Fruit fly (Drosophila melanogaster) whole organism, embryonic: ENCODE results near the gene anox.

Experiments used
- Atf-2 ChIP-seq: fragments of 200-800 bp; sonication (Bioruptor generic); optimal IDR thresholded peaks from 2 replicates; lab custom pipeline; 2016; ENCODE audit warnings: missing biosample characterization, missing genetic modification characterization
- Atf6 ChIP-seq: fragments of 200-800 bp; sonication (Bioruptor generic); IDR thresholded peaks from 2 replicates; pipeline ENCODE4 v1.3.6; 2022; ENCODE audit warnings: missing biosample characterization, missing genetic modification characterization
- CG10209 ChIP-seq: fragments of 200-800 bp; sonication (Bioruptor generic); optimal IDR thresholded peaks from 3 replicates; lab custom pipeline; 2017; ENCODE audit warnings: missing biosample characterization, mild to moderate bottlenecking, missing genetic modification characterization, missing genetic modification reagents
- CG11398 ChIP-seq: fragments of 200-800 bp; sonication (Bioruptor generic); optimal IDR thresholded peaks from 2 replicates; lab custom pipeline; 2016; ENCODE audit warnings: missing biosample characterization, missing genetic modification characterization
- CG13123 ChIP-seq: fragments of 200-800 bp; sonication (Bioruptor generic); optimal IDR thresholded peaks from 2 replicates; lab custom pipeline; 2016; ENCODE audit warnings: missing biosample characterization, missing genetic modification characterization
- CG13894 ChIP-seq: fragments of 200-800 bp; sonication (Bioruptor generic); optimal IDR thresholded peaks from 3 replicates; lab custom pipeline; 2018; ENCODE audit warnings: missing biosample characterization, mild to moderate bottlenecking, missing genetic modification characterization, moderate library complexity
- CG14050 ChIP-seq: fragments of 200-800 bp; sonication (Bioruptor generic); IDR thresholded peaks from 3 replicates; pipeline ENCODE4 v1.3.6; 2022; ENCODE audit warnings: missing biosample characterization, missing genetic modification characterization
- CG15011 ChIP-seq: fragments of 200-800 bp; sonication (Bioruptor generic); optimal IDR thresholded peaks from 3 replicates; lab custom pipeline; 2018; ENCODE audit warnings: missing biosample characterization, mild to moderate bottlenecking, missing genetic modification characterization
- CG1529 ChIP-seq: fragments of 200-800 bp; sonication (Bioruptor generic); optimal IDR thresholded peaks from 3 replicates; lab custom pipeline; 2018; ENCODE audit warnings: missing biosample characterization, missing genetic modification characterization
- CG17361 ChIP-seq: fragments of 200-800 bp; sonication (Bioruptor generic); IDR thresholded peaks from 3 replicates; pipeline ENCODE4 v1.3.6; 2022; ENCODE audit warnings: missing biosample characterization, missing genetic modification characterization
- CG17612 ChIP-seq: fragments of 200-800 bp; sonication (Bioruptor generic); IDR thresholded peaks from 2 replicates; pipeline ENCODE4 v1.3.6; 2022; ENCODE audit warnings: missing biosample characterization, missing genetic modification characterization
- CG2116 ChIP-seq: fragments of 200-800 bp; sonication (Bioruptor generic); optimal IDR thresholded peaks from 3 replicates; lab custom pipeline; 2018; ENCODE audit warnings: missing biosample characterization, mild to moderate bottlenecking, missing genetic modification characterization
- CG42726 ChIP-seq: fragments of 200-800 bp; sonication (Bioruptor generic); IDR thresholded peaks from 2 replicates; pipeline ENCODE4 v1.3.6; 2022; ENCODE audit warnings: missing biosample characterization, missing genetic modification characterization; ENCODE audit not compliant: partially characterized antibody
- CG5953 ChIP-seq: fragments of 200-800 bp; sonication (Bioruptor generic); IDR thresholded peaks from 2 replicates; pipeline ENCODE4 v1.3.6; 2022; ENCODE audit warnings: missing biosample characterization, missing genetic modification characterization
- CG6689 ChIP-seq: fragments of 200-800 bp; sonication (Bioruptor generic); IDR thresholded peaks from 2 replicates; pipeline ENCODE4 v1.3.6; 2022; ENCODE audit warnings: missing biosample characterization, missing genetic modification characterization
- CG7372 ChIP-seq: fragments of 200-800 bp; sonication (Bioruptor generic); IDR thresholded peaks from 2 replicates; pipeline ENCODE4 v1.3.6; 2022; ENCODE audit warnings: missing biosample characterization, missing genetic modification characterization
- CG7928 ChIP-seq: fragments of 200-800 bp; sonication (Bioruptor generic); optimal IDR thresholded peaks from 2 replicates; lab custom pipeline; 2017; ENCODE audit warnings: missing biosample characterization, mild to moderate bottlenecking, missing genetic modification characterization
- CG9215 ChIP-seq: fragments of 200-800 bp; sonication (Bioruptor generic); IDR thresholded peaks from 2 replicates; pipeline ENCODE4 v1.3.6; 2022; ENCODE audit warnings: missing biosample characterization, missing genetic modification characterization
- CG9817 ChIP-seq: fragments of 200-800 bp; sonication (Bioruptor generic); optimal IDR thresholded peaks from 2 replicates; lab custom pipeline; 2018; ENCODE audit warnings: missing biosample characterization, mild to moderate bottlenecking, missing genetic modification characterization, moderate library complexity
- CHES-1-like ChIP-seq: fragments of 200-800 bp; sonication (Bioruptor generic); optimal IDR thresholded peaks from 2 replicates; lab custom pipeline; 2016; ENCODE audit warnings: missing biosample characterization, missing genetic modification characterization
- Dad ChIP-seq: fragments of 200-800 bp; sonication (Bioruptor generic); optimal IDR thresholded peaks from 3 replicates; lab custom pipeline; 2016; ENCODE audit warnings: missing biosample characterization, missing genetic modification characterization
- Doc3 ChIP-seq: fragments of 200-800 bp; sonication (Bioruptor generic); IDR thresholded peaks from 3 replicates; pipeline ENCODE4 v1.3.6; 2022; ENCODE audit warnings: missing biosample characterization, missing genetic modification characterization; ENCODE audit not compliant: partially characterized antibody
- MTF-1 ChIP-seq: fragments of 200-800 bp; sonication (Bioruptor generic); optimal IDR thresholded peaks from 2 replicates; lab custom pipeline; 2018; ENCODE audit warnings: missing biosample characterization, mild to moderate bottlenecking, missing genetic modification characterization, borderline replicate concordance
- NC2β ChIP-seq: fragments of 200-800 bp; sonication (Bioruptor generic); optimal IDR thresholded peaks from 2 replicates; lab custom pipeline; 2016; ENCODE audit warnings: missing biosample characterization, missing genetic modification characterization
- Side ChIP-seq: fragments of 200-800 bp; sonication (Bioruptor generic); optimal IDR thresholded peaks from 2 replicates; lab custom pipeline; 2016; ENCODE audit warnings: missing biosample characterization, missing genetic modification characterization
- Xrp1 ChIP-seq: fragments of 200-800 bp; sonication (Bioruptor generic); IDR thresholded peaks from 2 replicates; pipeline ENCODE4 v1.3.6; 2022; ENCODE audit warnings: missing biosample characterization, missing genetic modification characterization
- bab2 ChIP-seq: fragments of 200-800 bp; sonication (Bioruptor generic); optimal IDR thresholded peaks from 2 replicates; lab custom pipeline; 2016; ENCODE audit warnings: missing biosample characterization, missing genetic modification characterization
- crc ChIP-seq: fragments of 200-800 bp; sonication (Bioruptor generic); optimal IDR thresholded peaks from 2 replicates; lab custom pipeline; 2016; ENCODE audit warnings: missing biosample characterization, missing genetic modification characterization
- cwo ChIP-seq: fragments of 200-800 bp; sonication (Bioruptor generic); optimal IDR thresholded peaks from 3 replicates; lab custom pipeline; 2017; ENCODE audit warnings: missing biosample characterization, missing genetic modification characterization, mild to moderate bottlenecking, moderate library complexity, missing genetic modification reagents
- dan ChIP-seq: fragments of 200-800 bp; sonication (Bioruptor generic); IDR thresholded peaks from 2 replicates; pipeline ENCODE4 v1.3.6; 2022; ENCODE audit warnings: missing biosample characterization, missing genetic modification characterization
- dimm ChIP-seq: fragments of 200-800 bp; sonication (Bioruptor generic); IDR thresholded peaks from 2 replicates; pipeline ENCODE4 v1.3.6; 2022; ENCODE audit warnings: missing biosample characterization, missing genetic modification characterization
- disco-r ChIP-seq: fragments of 200-800 bp; sonication (Bioruptor generic); optimal IDR thresholded peaks from 2 replicates; lab custom pipeline; 2016; ENCODE audit warnings: missing biosample characterization, missing genetic modification characterization
- ewg ChIP-seq: fragments of 200-800 bp; sonication (Bioruptor generic); optimal IDR thresholded peaks from 3 replicates; lab custom pipeline; 2017; ENCODE audit warnings: mild to moderate bottlenecking, missing biosample characterization, missing genetic modification reagents, missing genetic modification characterization
- exex ChIP-seq: fragments of 200-800 bp; sonication (Bioruptor generic); optimal IDR thresholded peaks from 4 replicates; lab custom pipeline; 2018; ENCODE audit warnings: missing biosample characterization, mild to moderate bottlenecking, missing genetic modification characterization, moderate library complexity
- fd64A ChIP-seq: fragments of 200-800 bp; sonication (Bioruptor generic); optimal IDR thresholded peaks from 3 replicates; lab custom pipeline; 2018; ENCODE audit warnings: missing biosample characterization, mild to moderate bottlenecking, missing genetic modification characterization
- gce ChIP-seq: fragments of 200-800 bp; sonication (Bioruptor generic); IDR thresholded peaks from 3 replicates; pipeline ENCODE4 v1.3.6; 2022; ENCODE audit warnings: missing biosample characterization, missing genetic modification characterization
- gro ChIP-seq: fragments of 200-800 bp; sonication (Bioruptor generic); optimal IDR thresholded peaks from 2 replicates; lab custom pipeline; 2016; ENCODE audit warnings: missing biosample characterization, missing genetic modification characterization
- gt ChIP-seq: fragments of 200-800 bp; sonication (Bioruptor generic); IDR thresholded peaks from 2 replicates; pipeline ENCODE4 v1.3.6; 2022; ENCODE audit warnings: missing biosample characterization, missing genetic modification characterization
- ken ChIP-seq: fragments of 200-800 bp; sonication (Bioruptor generic); IDR thresholded peaks from 3 replicates; pipeline ENCODE4 v1.3.6; 2022; ENCODE audit warnings: missing biosample characterization, missing genetic modification characterization
- nau ChIP-seq: fragments of 200-800 bp; sonication (Bioruptor generic); optimal IDR thresholded peaks from 3 replicates; lab custom pipeline; 2017; ENCODE audit warnings: missing biosample characterization, mild to moderate bottlenecking, missing genetic modification characterization, missing genetic modification reagents
- odd ChIP-seq: fragments of 200-800 bp; sonication (Bioruptor generic); optimal IDR thresholded peaks from 2 replicates; lab custom pipeline; 2017; ENCODE audit warnings: missing biosample characterization, mild to moderate bottlenecking, missing genetic modification characterization
- org-1 ChIP-seq: fragments of 200-800 bp; sonication (Bioruptor generic); optimal IDR thresholded peaks from 2 replicates; lab custom pipeline; 2017; ENCODE audit warnings: missing biosample characterization, missing genetic modification characterization
- pho ChIP-seq: fragments of 200-800 bp; sonication (Bioruptor generic); optimal IDR thresholded peaks from 2 replicates; lab custom pipeline; 2016; ENCODE audit warnings: missing biosample characterization, missing genetic modification characterization
- pros ChIP-seq: fragments of 200-800 bp; sonication (Bioruptor generic); optimal IDR thresholded peaks from 3 replicates; lab custom pipeline; 2019; ENCODE audit warnings: missing biosample characterization, mild to moderate bottlenecking, missing genetic modification characterization, moderate library complexity
- pzg ChIP-seq: fragments of 200-800 bp; sonication (Bioruptor generic); optimal IDR thresholded peaks from 3 replicates; lab custom pipeline; 2018; ENCODE audit warnings: missing biosample characterization, mild to moderate bottlenecking, missing genetic modification characterization, moderate library complexity
- sc ChIP-seq, 3 experiments: fragments of >200 bp in 2 of 3; fragments of 200-800 bp in 1 of 3; sonication (Bioruptor generic) in 1 of 3; optimal IDR thresholded peaks; 2 replicates in 2 of 3; 3 replicates in 1 of 3; lab custom pipeline; 2017; ENCODE audit warnings: mild to moderate bottlenecking in 1 of 3, missing biosample characterization in 1 of 3, missing genetic modification characterization in 1 of 3, missing genetic modification reagents in 1 of 3
- sens ChIP-seq: fragments of 200-800 bp; sonication (Bioruptor generic); peaks from one replicate; lab custom pipeline; 2016; ENCODE audit warnings: missing biosample characterization, missing genetic modification characterization
- so ChIP-seq: fragments of 200-800 bp; sonication (Bioruptor generic); IDR thresholded peaks from 3 replicates; pipeline ENCODE4 v1.3.6; 2022; ENCODE audit warnings: missing biosample characterization, missing genetic modification characterization
- stwl ChIP-seq: fragments of 200-800 bp; sonication (Bioruptor generic); optimal IDR thresholded peaks from 3 replicates; lab custom pipeline; 2018; ENCODE audit warnings: missing biosample characterization, mild to moderate bottlenecking, missing genetic modification characterization, moderate library complexity
- tio ChIP-seq: fragments of 200-800 bp; sonication (Bioruptor generic); optimal IDR thresholded peaks from 2 replicates; lab custom pipeline; 2017; ENCODE audit warnings: missing biosample characterization, missing genetic modification characterization, inconsistent platforms

The anox gene

DNA sequence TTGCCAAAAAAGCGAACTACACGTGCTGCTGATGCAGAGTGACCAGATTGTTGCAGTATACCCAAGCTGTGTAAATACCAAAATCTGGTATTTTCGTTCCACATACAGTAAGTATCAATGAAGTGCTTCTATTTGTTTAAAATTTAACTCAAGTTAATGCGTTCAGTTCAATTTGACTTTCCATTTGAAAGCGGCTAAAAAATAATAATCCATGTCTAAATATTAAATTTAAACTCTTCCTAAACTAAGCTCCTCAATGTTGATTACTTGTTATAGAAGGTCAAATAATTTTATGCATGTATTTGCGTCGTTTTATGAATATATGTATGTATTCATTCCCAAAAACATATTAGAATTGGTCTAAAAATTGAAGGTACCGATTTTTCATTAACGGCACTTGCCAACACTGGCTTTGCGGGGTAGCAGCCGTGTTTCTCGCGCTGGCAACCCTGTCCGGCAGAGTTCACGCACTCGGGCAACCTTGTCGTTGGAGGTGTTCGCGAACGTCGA is 30.8 kb upstream of the anox start, which contains the start of the genes peng and sol (continued):
- peak; percentile 86 for TF ChIP-seq stwl (tag; lab: Kevin White, UChicago)
- TF ChIP-seq ewg = peak; percentile 47
- peak; percentile 74 for TF ChIP-seq CG10209
- TF ChIP-seq CG7928 (GFP tag; lab: Kevin White, UChicago) = peak; percentile 38
- peak; percentile 33 for TF ChIP-seq Dad (GFP tag; lab: Kevin White, UChicago)
- TF ChIP-seq bab2 = peak; percentile 78
- peak; percentile 18 for TF ChIP-seq CG1529 (GFP tag; lab: Kevin White, UChicago)
- peak; percentile 68; the same call in 1 of the 2 replicates for TF ChIP-seq Atf6 (GFP tag; lab: Robert Waterston, UW)
- peak; percentile 81 for TF ChIP-seq cwo (GFP tag; lab: Kevin White, UChicago)
- TF ChIP-seq ken = 0 out of 3 replicates have a peak, but pooled peaks have one; percentile 38
- TF ChIP-seq CG13894 (tag; lab: Kevin White, UChicago) = peak; percentile 76
- no peak for TF ChIP-seq Doc3 (GFP tag; lab: Robert Waterston, UW)
- TF ChIP-seq sc (optimal IDR thresholded peaks at IDR 0.05; lab: Kevin White, UChicago) = no peak
- no peak for TF ChIP-seq sc (GFP tag; optimal IDR thresholded peaks at IDR 0.05; lab: Kevin White, UChicago)
- peak; percentile 39 for TF ChIP-seq CHES-1-like (GFP tag; lab: Kevin White, UChicago)
- TF ChIP-seq CG2116 (GFP tag; lab: Kevin White, UChicago) = peak; percentile 61
- peak; percentile 42 for TF ChIP-seq pzg (GFP tag; lab: Kevin White, UChicago)
- 0 out of 2 replicates have a peak, but pooled peaks have one; percentile 31 for TF ChIP-seq CG7372 (GFP tag; lab: Robert Waterston, UW)
- no peak for TF ChIP-seq tio (GFP tag; lab: Kevin White, UChicago)
- no peak for TF ChIP-seq CG42726 (GFP tag; lab: Robert Waterston, UW)
- peak; percentile 45 for TF ChIP-seq crc (GFP tag; lab: Kevin White, UChicago)
- no peak for TF ChIP-seq CG11398 (GFP tag; lab: Kevin White, UChicago)
- no peak; the same call in 1 of the 2 replicates for TF ChIP-seq gt
- TF ChIP-seq pros (GFP tag; lab: Kevin White, UChicago) = no peak
- TF ChIP-seq pho (GFP tag; lab: Kevin White, UChicago) = peak; percentile 77
- no peak for TF ChIP-seq fd64A
- peak; percentile 56 for TF ChIP-seq Xrp1
- TF ChIP-seq so (GFP tag; lab: Robert Waterston, UW) = no peak
- TF ChIP-seq exex (tag; lab: Kevin White, UChicago) = no peak
- TF ChIP-seq dimm (GFP tag; lab: Robert Waterston, UW) = no peak
- peak; percentile 69 for TF ChIP-seq Atf-2 (GFP tag; lab: Kevin White, UChicago)
- TF ChIP-seq CG15011 (GFP tag; lab: Kevin White, UChicago) = no peak
- TF ChIP-seq CG9215 (GFP tag; lab: Robert Waterston, UW) = peak; percentile 57
- TF ChIP-seq MTF-1 (GFP tag; lab: Kevin White, UChicago) = no peak
- TF ChIP-seq gro (GFP tag; lab: Kevin White, UChicago) = peak; percentile 58
- TF ChIP-seq CG17612 (GFP tag; lab: Robert Waterston, UW) = no peak
- no peak for TF ChIP-seq nau (GFP tag; lab: Kevin White, UChicago)
- TF ChIP-seq CG9817 (tag; lab: Kevin White, UChicago) = peak; percentile 62
- TF ChIP-seq CG14050 (GFP tag; lab: Robert Waterston, UW) = peak; percentile 59; the same call in 2 of the 3 replicates
- TF ChIP-seq org-1 = peak; percentile 59
- TF ChIP-seq Side (GFP tag; lab: Kevin White, UChicago) = peak; percentile 74
- peak; percentile 96 for TF ChIP-seq sens
- TF ChIP-seq dan = no peak
- no peak for TF ChIP-seq gce (GFP tag; lab: Robert Waterston, UW)
- peak; percentile 84; the same call in 2 of the 3 replicates for TF ChIP-seq CG17361 (GFP tag; lab: Robert Waterston, UW)
- TF ChIP-seq NC2β = peak; percentile 51
- peak; percentile 53 for TF ChIP-seq CG13123 (GFP tag; lab: Kevin White, UChicago)
- TF ChIP-seq odd (GFP tag; lab: Kevin White, UChicago) = peak; percentile 24
- peak; percentile 54 for TF ChIP-seq CG6689 (GFP tag; lab: Robert Waterston, UW)
- no peak for TF ChIP-seq CG5953
- peak; percentile 33 for TF ChIP-seq disco-r (GFP tag; lab: Kevin White, UChicago)
